Worm (Caenorhabditis elegans) whole organism, L4 larva: ENCODE measurements around the gene znf-622.
A peak's percentile ranks its signal among the peaks of the same experiment; 100 is the strongest.

Experiments used
- F49E8.2 ChIP-seq: sonication (generic microtip); optimal IDR thresholded peaks from 2 replicates; lab custom pipeline; 2016; ENCODE audit warnings: missing compliant biosample characterization, mild to moderate bottlenecking, missing genetic modification characterization, borderline replicate concordance
- T20F7.1 ChIP-seq: fragments of 200-800 bp; sonication (Bioruptor generic); optimal IDR thresholded peaks from 2 replicates; lab custom pipeline; 2018; ENCODE audit warnings: mild to moderate bottlenecking, missing genetic modification characterization, missing compliant biosample characterization
- T26A8.4 ChIP-seq: fragments of 200-800 bp; sonication (Bioruptor generic); IDR thresholded peaks from 2 replicates; pipeline ENCODE4 v1.3.6; 2022; ENCODE audit warnings: missing genetic modification characterization, missing compliant biosample characterization
- Y75B8A.6 ChIP-seq: fragments of 200-800 bp; sonication (Bioruptor generic); IDR thresholded peaks from 2 replicates; pipeline ENCODE4 v1.3.6; 2022; ENCODE audit warnings: missing genetic modification reagents, missing genetic modification characterization, missing compliant biosample characterization
- ZK337.2 ChIP-seq: fragments of 200-800 bp; sonication (Bioruptor generic); IDR thresholded peaks from 2 replicates; pipeline ENCODE4 v1.3.6; 2022; ENCODE audit warnings: missing genetic modification reagents, missing genetic modification characterization, missing compliant biosample characterization
- aha-1 ChIP-seq: fragments of 150-350 bp; peaks from one replicate; lab custom pipeline; 2014; ENCODE audit warnings: missing biosample characterization, missing genetic modification characterization
- arid-1 ChIP-seq: fragments of 200-800 bp; sonication (Bioruptor generic); conservative IDR thresholded peaks from 2 replicates; pipeline ENCODE4 v1.3.6; 2022; ENCODE audit warnings: missing genetic modification reagents, missing genetic modification characterization, missing compliant biosample characterization
- attf-4 ChIP-seq: sonication (generic microtip); optimal IDR thresholded peaks from 3 replicates; lab custom pipeline; 2017; ENCODE audit warnings: missing biosample characterization, missing genetic modification characterization
- ceh-28 ChIP-seq: fragments of 150-350 bp; optimal IDR thresholded peaks from 2 replicates; lab custom pipeline; 2014; ENCODE audit warnings: missing biosample characterization, missing genetic modification reagents, missing genetic modification characterization
- ceh-32 ChIP-seq: sonication (generic microtip); optimal IDR thresholded peaks from 2 replicates; lab custom pipeline; 2016; ENCODE audit warnings: mild to moderate bottlenecking, missing genetic modification characterization, missing compliant biosample characterization; ENCODE audit not compliant: poor library complexity
- ceh-44 ChIP-seq: fragments of 200-800 bp; sonication (Bioruptor generic); IDR thresholded peaks from 2 replicates; pipeline ENCODE4 v1.3.6; 2022; ENCODE audit warnings: missing genetic modification reagents, missing genetic modification characterization, missing compliant biosample characterization
- ceh-62 ChIP-seq: sonication (generic microtip); optimal IDR thresholded peaks from 2 replicates; lab custom pipeline; 2017; ENCODE audit warnings: missing biosample characterization, missing genetic modification characterization
- ces-1 ChIP-seq: fragments of 150-350 bp; sonication (generic microtip); optimal IDR thresholded peaks from 4 replicates; lab custom pipeline; 2014; ENCODE audit warnings: missing biosample characterization, missing genetic modification reagents, missing genetic modification characterization
- daf-12 ChIP-seq: fragments of 150-350 bp; optimal IDR thresholded peaks from 2 replicates; lab custom pipeline; 2014; ENCODE audit warnings: missing biosample characterization, missing genetic modification reagents, missing genetic modification characterization
- dmd-6 ChIP-seq: fragments of 200-800 bp; sonication (Bioruptor generic); IDR thresholded peaks from 2 replicates; pipeline ENCODE4 v1.3.6; 2022; ENCODE audit warnings: missing genetic modification reagents, missing genetic modification characterization, missing compliant biosample characterization
- dpl-1 ChIP-seq: fragments of 150-350 bp; optimal IDR thresholded peaks from 2 replicates; lab custom pipeline; 2014; ENCODE audit warnings: missing biosample characterization, missing genetic modification reagents, missing genetic modification characterization
- dve-1 ChIP-seq: sonication (generic microtip); optimal IDR thresholded peaks from 2 replicates; lab custom pipeline; 2017; ENCODE audit warnings: antibody characterized with exemption, mild to moderate bottlenecking, missing genetic modification characterization, missing compliant biosample characterization; ENCODE audit not compliant: insufficient read depth
- egl-27 ChIP-seq: sonication (generic microtip); optimal IDR thresholded peaks from 3 replicates; lab custom pipeline; 2017; ENCODE audit warnings: missing biosample characterization, missing genetic modification reagents, missing genetic modification characterization
- gei-8 ChIP-seq: fragments of 200-800 bp; sonication (Bioruptor generic); optimal IDR thresholded peaks from 2 replicates; lab custom pipeline; 2018; ENCODE audit warnings: mild to moderate bottlenecking, missing genetic modification characterization, missing compliant biosample characterization
- hif-1 ChIP-seq, 2 experiments: sonication (generic microtip); optimal IDR thresholded peaks; 2 replicates each; lab custom pipeline; 2016 to 2017; ENCODE audit warnings: missing compliant biosample characterization in 2 of 2, missing genetic modification characterization in 2 of 2, missing genetic modification reagents in 2 of 2, missing genotype in 2 of 2, mild to moderate bottlenecking in 1 of 2
- hlh-30 ChIP-seq: sonication (generic microtip); optimal IDR thresholded peaks from 2 replicates; lab custom pipeline; 2017; ENCODE audit warnings: antibody characterized with exemption, mild to moderate bottlenecking, missing genetic modification characterization, missing compliant biosample characterization; ENCODE audit not compliant: insufficient read depth
- hmg-1.1 ChIP-seq: fragments of 200-800 bp; sonication (Bioruptor generic); IDR thresholded peaks from 2 replicates; pipeline ENCODE4 v1.3.6; 2022; ENCODE audit warnings: missing genetic modification reagents, missing genetic modification characterization, missing compliant biosample characterization
- lin-1 ChIP-seq: fragments of 200-800 bp; sonication (Bioruptor generic); IDR thresholded peaks from 2 replicates; pipeline ENCODE4 v1.3.6; 2022; ENCODE audit warnings: missing genetic modification reagents, missing genetic modification characterization, missing compliant biosample characterization
- lin-29 ChIP-seq: fragments of 200-800 bp; sonication (Bioruptor generic); IDR thresholded peaks from 2 replicates; pipeline ENCODE4 v1.3.6; 2022; ENCODE audit warnings: missing genetic modification reagents, missing genetic modification characterization, missing compliant biosample characterization
- lin-38 ChIP-seq: fragments of 200-800 bp; sonication (Bioruptor generic); IDR thresholded peaks from 2 replicates; pipeline ENCODE4 v1.3.6; 2022; ENCODE audit warnings: missing genetic modification reagents, missing genetic modification characterization, missing compliant biosample characterization
- madf-9 ChIP-seq: fragments of 200-800 bp; sonication (Bioruptor generic); conservative IDR thresholded peaks from 2 replicates; pipeline ENCODE4 v1.3.6; 2022; ENCODE audit warnings: missing genetic modification reagents, missing genetic modification characterization, missing compliant biosample characterization
- mep-1 ChIP-seq: fragments of 150-350 bp; sonication (generic microtip); optimal IDR thresholded peaks from 3 replicates; lab custom pipeline; 2014; ENCODE audit warnings: missing biosample characterization, missing genetic modification characterization
- mes-2 ChIP-seq: sonication (generic microtip); optimal IDR thresholded peaks from 2 replicates; lab custom pipeline; 2016; ENCODE audit warnings: missing genotype, mild to moderate bottlenecking, missing genetic modification characterization, missing compliant biosample characterization; ENCODE audit not compliant: poor library complexity, severe bottlenecking
- mxl-2 ChIP-seq: fragments of 200-800 bp; sonication (Bioruptor generic); conservative IDR thresholded peaks from 2 replicates; pipeline ENCODE4 v1.3.6; 2022; ENCODE audit warnings: missing genetic modification reagents, missing genetic modification characterization, missing compliant biosample characterization
- nhr-111 ChIP-seq: fragments of 200-800 bp; sonication (Bioruptor generic); optimal IDR thresholded peaks from 2 replicates; lab custom pipeline; 2018; ENCODE audit warnings: mild to moderate bottlenecking, missing genetic modification characterization, missing compliant biosample characterization
- nhr-28 ChIP-seq: fragments of 150-350 bp; optimal IDR thresholded peaks from 2 replicates; lab custom pipeline; 2014; ENCODE audit warnings: missing biosample characterization, missing genetic modification characterization
- nhr-42 ChIP-seq: fragments of 200-800 bp; sonication (Bioruptor generic); IDR thresholded peaks from 2 replicates; pipeline ENCODE4 v1.3.6; 2022; ENCODE audit warnings: missing genetic modification characterization, missing compliant biosample characterization
- nhr-48 ChIP-seq: sonication (generic microtip); optimal IDR thresholded peaks from 2 replicates; lab custom pipeline; 2016; ENCODE audit warnings: mild to moderate bottlenecking, missing genetic modification characterization, missing compliant biosample characterization
- nhr-6 ChIP-seq: fragments of 150-350 bp; optimal IDR thresholded peaks from 2 replicates; lab custom pipeline; 2014; ENCODE audit warnings: missing biosample characterization, missing genetic modification characterization
- nhr-76 ChIP-seq: fragments of 150-350 bp; optimal IDR thresholded peaks from 2 replicates; lab custom pipeline; 2014; ENCODE audit warnings: missing biosample characterization, missing genetic modification characterization
- pha-4 ChIP-seq, 2 experiments: fragments of 150-350 bp in 1 of 2; fragments of 200-800 bp in 1 of 2; sonication (Bioruptor generic) in 1 of 2; IDR thresholded peaks in 1 of 2; optimal IDR thresholded peaks in 1 of 2; 2 replicates each; pipeline versions ENCODE4 v1.3.6 to Lab custom; 2014 to 2022; ENCODE audit warnings: missing genetic modification characterization in 2 of 2, missing genetic modification reagents in 2 of 2, missing biosample characterization in 1 of 2, missing compliant biosample characterization in 1 of 2
- pqm-1 ChIP-seq: sonication (generic microtip); optimal IDR thresholded peaks from 2 replicates; lab custom pipeline; 2017; ENCODE audit warnings: missing biosample characterization, missing genetic modification characterization
- set-16 ChIP-seq: fragments of 200-800 bp; sonication (Bioruptor generic); IDR thresholded peaks from 2 replicates; pipeline ENCODE4 v1.3.6; 2022; ENCODE audit warnings: missing genetic modification reagents, missing genetic modification characterization, missing compliant biosample characterization
- snpc-4 ChIP-seq: fragments of 150-350 bp; optimal IDR thresholded peaks from 2 replicates; lab custom pipeline; 2014; ENCODE audit warnings: missing biosample characterization, missing genetic modification characterization
- spr-3 ChIP-seq: fragments of 200-800 bp; sonication (Bioruptor generic); optimal IDR thresholded peaks from 2 replicates; lab custom pipeline; 2018; ENCODE audit warnings: mild to moderate bottlenecking, missing genetic modification characterization, missing compliant biosample characterization
- tag-97 ChIP-seq: fragments of 200-800 bp; sonication (Bioruptor generic); IDR thresholded peaks from 2 replicates; pipeline ENCODE4 v1.3.6; 2022; ENCODE audit warnings: missing genetic modification characterization, missing compliant biosample characterization
- tra-1 ChIP-seq: fragments of 200-800 bp; sonication (Bioruptor generic); IDR thresholded peaks from 2 replicates; pipeline ENCODE4 v1.3.6; 2022; ENCODE audit warnings: missing genetic modification reagents, missing genetic modification characterization, missing compliant biosample characterization
- unc-130 ChIP-seq: sonication (generic microtip); optimal IDR thresholded peaks from 2 replicates; lab custom pipeline; 2016; ENCODE audit warnings: missing genetic modification reagents, missing genetic modification characterization, missing compliant biosample characterization
- unc-62 ChIP-seq, 3 experiments: fragments of 150-350 bp in 1 of 3; sonication (generic microtip); optimal IDR thresholded peaks in 2 of 3; peaks in 1 of 3; 1 replicate in 1 of 3; 2 replicates in 2 of 3; lab custom pipeline; 2014 to 2017; ENCODE audit warnings: missing biosample characterization in 3 of 3, missing genetic modification characterization in 3 of 3, missing genetic modification reagents in 3 of 3, missing genotype in 1 of 3
- zag-1 ChIP-seq: fragments of 150-350 bp; optimal IDR thresholded peaks from 2 replicates; lab custom pipeline; 2014; ENCODE audit warnings: missing biosample characterization, missing genetic modification characterization
- zfp-3 ChIP-seq: fragments of 200-800 bp; sonication (Bioruptor generic); conservative IDR thresholded peaks from 2 replicates; pipeline ENCODE4 v1.3.6; 2022; ENCODE audit warnings: missing genetic modification reagents, missing genetic modification characterization, missing compliant biosample characterization
- zip-11 ChIP-seq: fragments of 200-800 bp; sonication (Bioruptor generic); IDR thresholded peaks from 2 replicates; pipeline ENCODE4 v1.3.6; 2022; ENCODE audit warnings: missing genetic modification characterization, missing compliant biosample characterization
- zip-2 ChIP-seq: fragments of 150-350 bp; optimal IDR thresholded peaks from 2 replicates; lab custom pipeline; 2014; ENCODE audit warnings: missing biosample characterization, missing genetic modification characterization
- ztf-7 ChIP-seq: fragments of 150-350 bp; optimal IDR thresholded peaks from 2 replicates; lab custom pipeline; 2014; ENCODE audit warnings: missing biosample characterization, missing genetic modification characterization

znf-622 gene

ce11 chrIII:6361560-6361959 is 19.9 kb upstream of the znf-622 start (continued):
- no peak for TF ChIP-seq tag-97 (GFP tag; lab: Robert Waterston, UW)
- peak; percentile 2 for TF ChIP-seq mes-2
- no peak for TF ChIP-seq ceh-28 (tag; lab: Kevin White, UChicago)
- TF ChIP-seq dve-1 (tag; lab: Kevin White, UChicago), result peak; percentile 88
- TF ChIP-seq arid-1 (GFP tag; lab: Robert Waterston, UW), result no peak
- TF ChIP-seq pqm-1 (tag; lab: Kevin White, UChicago), result peak; percentile 95
- peak; percentile 55; the same call in 1 of the 2 replicates for TF ChIP-seq lin-1
- TF ChIP-seq nhr-111 (GFP tag; lab: Kevin White, UChicago), result no peak
- no peak for TF ChIP-seq ceh-32 (tag; lab: Kevin White, UChicago)
- TF ChIP-seq nhr-76 (tag; lab: Kevin White, UChicago), result no peak
- TF ChIP-seq ceh-62 (tag; lab: Kevin White, UChicago), result no peak
- peak; percentile 32 for TF ChIP-seq mep-1 (tag; lab: Kevin White, UChicago)
- no peak for TF ChIP-seq gei-8
- TF ChIP-seq madf-9 (GFP tag; lab: Robert Waterston, UW), result no peak
- TF ChIP-seq zip-11 (GFP tag; lab: Robert Waterston, UW), result no peak
- TF ChIP-seq hlh-30, result peak; percentile 35
- peak; percentile 46 for TF ChIP-seq T20F7.1 (GFP tag; lab: Kevin White, UChicago)
- no peak for TF ChIP-seq attf-4
- no peak for TF ChIP-seq ZK337.2 (GFP tag; lab: Robert Waterston, UW)
- no peak for TF ChIP-seq lin-29 (GFP tag; lab: Robert Waterston, UW)
- no peak for TF ChIP-seq T26A8.4 (GFP tag; lab: Robert Waterston, UW)
- TF ChIP-seq dmd-6 (GFP tag; lab: Robert Waterston, UW), result peak; percentile 93
- TF ChIP-seq nhr-42 (GFP tag; lab: Robert Waterston, UW), result no peak
- TF ChIP-seq tra-1 (GFP tag; lab: Robert Waterston, UW), result no peak
- TF ChIP-seq pha-4 (GFP tag; IDR thresholded peaks at IDR 0.05; lab: Robert Waterston, UW), result no peak
- TF ChIP-seq pha-4 (tag; optimal IDR thresholded peaks at IDR 0.05; lab: Kevin White, UChicago), result no peak
- no peak for TF ChIP-seq set-16 (GFP tag; lab: Robert Waterston, UW)
- no peak for TF ChIP-seq snpc-4
- peak; percentile 50 for TF ChIP-seq nhr-48
- no peak for TF ChIP-seq ces-1 (GFP tag; lab: Kevin White, UChicago)
- peak; percentile 25 for TF ChIP-seq zip-2
- no peak for TF ChIP-seq F49E8.2 (tag; lab: Kevin White, UChicago)
- TF ChIP-seq nhr-6, result peak; percentile 52
- TF ChIP-seq lin-38, result no peak
- TF ChIP-seq ztf-7 (tag; lab: Kevin White, UChicago), result peak; percentile 4
- no peak for TF ChIP-seq daf-12 (tag; lab: Kevin White, UChicago)
- TF ChIP-seq zfp-3 (GFP tag; lab: Robert Waterston, UW), result no peak
- no peak for TF ChIP-seq Y75B8A.6 (GFP tag; lab: Robert Waterston, UW)
- TF ChIP-seq egl-27 (tag; lab: Kevin White, UChicago), result no peak
- TF ChIP-seq dpl-1 (GFP tag; lab: Kevin White, UChicago), result no peak
- no peak for TF ChIP-seq unc-130
- no peak for TF ChIP-seq hif-1 (tag; optimal IDR thresholded peaks at IDR 0.05; lab: Kevin White, UChicago)
- peak; percentile 84 for TF ChIP-seq nhr-28 (tag; lab: Kevin White, UChicago)
- no peak for TF ChIP-seq spr-3 (GFP tag; lab: Kevin White, UChicago)
- no peak for TF ChIP-seq mxl-2
- no peak for TF ChIP-seq unc-62 (GFP tag; optimal IDR thresholded peaks at IDR 0.05 in 1 of 2; lab: Kevin White, UChicago)
- TF ChIP-seq unc-62 (tag; optimal IDR thresholded peaks at IDR 0.05; lab: Kevin White, UChicago), result no peak
- no peak for TF ChIP-seq hmg-1.1 (GFP tag; lab: Robert Waterston, UW)
- no peak for TF ChIP-seq zag-1 (tag; lab: Kevin White, UChicago)
- TF ChIP-seq ceh-44 (GFP tag; lab: Robert Waterston, UW), result no peak
- TF ChIP-seq aha-1 (tag; lab: Kevin White, UChicago), result peak; percentile 7
